Fruit fly (Drosophila melanogaster): ENCODE measurements around the gene slp2.

- TF ChIP-seq usp (GFP tag; optimal IDR thresholded peaks at IDR 0.05) (no peak), EcR (GFP tag; optimal IDR thresholded peaks at IDR 0.05) (no peak)
Measured at dm6 chr2L:3814163-3814562, 22.5 kb upstream of the slp2 start.
